Fruit fly (Drosophila melanogaster): Measurements from ENCODE around the gene yata.

DNA sequence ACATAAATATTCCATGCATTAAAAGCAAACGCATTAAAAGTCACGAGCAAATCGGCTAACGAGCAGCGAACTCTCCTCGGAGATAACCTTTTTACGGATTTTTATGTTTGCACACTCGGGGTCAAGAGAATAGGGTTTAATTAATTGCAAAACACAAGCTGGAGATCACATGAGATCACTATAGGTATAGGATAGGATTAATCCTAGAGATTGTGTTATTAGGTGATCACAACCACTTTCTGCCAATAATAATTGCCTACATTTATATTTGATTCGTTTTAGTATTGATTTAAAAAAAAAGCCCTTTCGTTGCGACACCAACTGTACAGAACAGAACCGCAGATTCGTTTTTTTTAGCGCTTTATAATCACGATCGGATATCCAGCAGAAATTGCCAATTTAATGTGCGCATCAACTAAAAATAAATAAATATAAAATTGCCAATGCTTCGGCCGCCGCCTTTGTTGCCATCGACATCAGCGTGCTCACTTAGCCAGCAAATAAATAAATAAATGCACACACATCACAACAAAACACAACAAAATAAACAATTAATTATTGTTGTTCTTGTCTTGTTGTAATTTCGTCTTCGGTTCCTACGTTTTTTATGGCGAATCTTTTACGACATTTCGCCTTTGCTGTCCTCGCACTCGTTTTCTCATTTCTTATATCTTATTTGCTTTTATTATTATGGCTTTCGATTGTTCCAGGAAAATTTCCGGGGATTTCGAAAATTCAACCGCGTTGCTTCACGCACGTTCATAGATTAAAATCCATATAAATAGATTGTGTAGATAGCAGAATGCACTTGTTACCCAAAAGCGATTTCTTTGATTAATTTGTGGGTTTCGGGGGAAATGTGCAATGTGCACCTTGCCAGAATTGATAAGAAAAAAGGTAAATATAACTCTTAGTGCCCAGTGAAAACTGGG, 27.0 kb downstream of the yata start:
- no peak for TF ChIP-seq nerfin-2 (GFP tag; IDR thresholded peaks at IDR 0.05; ENCODE audit: partially characterized antibody)
- TF ChIP-seq Dp (GFP tag; optimal IDR thresholded peaks at IDR 0.05): no peak
- no peak for TF ChIP-seq Dip2 (GFP tag; IDR thresholded peaks at IDR 0.05)
- TF ChIP-seq Dek (tag; optimal IDR thresholded peaks at IDR 0.05): no peak
- TF ChIP-seq Dfd (GFP tag; optimal IDR thresholded peaks at IDR 0.05): no peak
- no peak for TF ChIP-seq Blimp-1 (GFP tag; optimal IDR thresholded peaks at IDR 0.05)
- no peak for TF ChIP-seq CG7928 (GFP tag; optimal IDR thresholded peaks at IDR 0.05)
- TF ChIP-seq Med (GFP tag): no peak
- no peak for TF ChIP-seq zen (tag; optimal IDR thresholded peaks at IDR 0.05)
- TF ChIP-seq run (tag; optimal IDR thresholded peaks at IDR 0.05): no peak
- no peak for TF ChIP-seq CG33557 (GFP tag; optimal IDR thresholded peaks at IDR 0.05)
- TF ChIP-seq Hr3 (GFP tag; optimal IDR thresholded peaks at IDR 0.05): no peak
- TF ChIP-seq br (optimal IDR thresholded peaks at IDR 0.05): no peak
- TF ChIP-seq CG30403 (GFP tag; optimal IDR thresholded peaks at IDR 0.05): no peak

Measured in whole organism, embryonic.